Worm (Caenorhabditis elegans) whole organism, young adult: ENCODE measurements around the gene T05B4.12.

ENCODE experiments used
- B0019.2 ChIP-seq: fragments of 200-800 bp; sonication (Bioruptor generic); conservative IDR thresholded peaks from 2 replicates; pipeline ENCODE4 v1.3.6; 2022; ENCODE audit warnings: missing genetic modification reagents, missing genetic modification characterization, missing compliant biosample characterization
- C06A6.2 ChIP-seq: fragments of 200-800 bp; sonication (Bioruptor generic); conservative IDR thresholded peaks from 2 replicates; pipeline ENCODE4 v1.3.6; 2022; ENCODE audit warnings: missing genetic modification characterization, missing compliant biosample characterization
- F39B2.1 ChIP-seq: fragments of 200-800 bp; sonication (Bioruptor generic); IDR thresholded peaks from 2 replicates; pipeline ENCODE4 v1.3.6; 2022; ENCODE audit warnings: missing genetic modification reagents, missing genetic modification characterization, missing compliant biosample characterization
- K12H6.12 ChIP-seq: fragments of 200-800 bp; sonication (Bioruptor generic); optimal IDR thresholded peaks from 2 replicates; lab custom pipeline; 2018; ENCODE audit warnings: mild to moderate bottlenecking, missing genetic modification characterization, missing compliant biosample characterization
- T07F8.4 ChIP-seq: sonication (generic microtip); optimal IDR thresholded peaks from 2 replicates; lab custom pipeline; 2016; ENCODE audit warnings: mild to moderate bottlenecking, missing genetic modification characterization, moderate library complexity, missing compliant biosample characterization
- athp-1 ChIP-seq: sonication (generic microtip); optimal IDR thresholded peaks from 2 replicates; lab custom pipeline; 2017; ENCODE audit warnings: mild to moderate bottlenecking, missing genetic modification characterization, missing compliant biosample characterization
- chd-7 ChIP-seq: sonication (generic microtip); optimal IDR thresholded peaks from 2 replicates; lab custom pipeline; 2016; ENCODE audit warnings: mild to moderate bottlenecking, missing genetic modification characterization, moderate library complexity, missing compliant biosample characterization
- egl-18 ChIP-seq: fragments of 200-800 bp; sonication (Bioruptor generic); IDR thresholded peaks from 2 replicates; pipeline ENCODE4 v1.3.6; 2022; ENCODE audit warnings: missing genetic modification reagents, missing genetic modification characterization, missing compliant biosample characterization
- egl-44 ChIP-seq: fragments of 200-800 bp; sonication (Bioruptor generic); IDR thresholded peaks from 2 replicates; pipeline ENCODE4 v1.3.6; 2022; ENCODE audit warnings: missing genetic modification reagents, missing genetic modification characterization, missing compliant biosample characterization
- egrh-3 ChIP-seq: fragments of 200-800 bp; sonication (Bioruptor generic); IDR thresholded peaks from 2 replicates; pipeline ENCODE4 v1.3.6; 2022; ENCODE audit warnings: missing genetic modification reagents, missing genetic modification characterization, missing compliant biosample characterization
- gei-17 ChIP-seq: fragments of 200-800 bp; sonication (Bioruptor generic); optimal IDR thresholded peaks from 2 replicates; lab custom pipeline; 2018; ENCODE audit warnings: mild to moderate bottlenecking, missing genetic modification characterization, missing compliant biosample characterization
- let-526 ChIP-seq: fragments of 200-800 bp; sonication (Bioruptor generic); IDR thresholded peaks from 2 replicates; pipeline ENCODE4 v1.3.6; 2022; ENCODE audit warnings: missing genetic modification reagents, missing genetic modification characterization, missing compliant biosample characterization
- lin-26 ChIP-seq: fragments of 200-800 bp; sonication (Bioruptor generic); IDR thresholded peaks from 2 replicates; pipeline ENCODE4 v1.3.6; 2022; ENCODE audit warnings: missing genetic modification reagents, missing genetic modification characterization, missing compliant biosample characterization
- lsy-27 ChIP-seq: sonication (generic microtip); optimal IDR thresholded peaks from 2 replicates; lab custom pipeline; 2017; ENCODE audit warnings: missing genetic modification characterization, mild to moderate bottlenecking, missing compliant biosample characterization, antibody characterized with exemption, missing genotype, borderline replicate concordance; ENCODE audit not compliant: insufficient read depth
- nfya-2 ChIP-seq: fragments of 200-800 bp; sonication (Bioruptor generic); IDR thresholded peaks from 2 replicates; pipeline ENCODE4 v1.3.6; 2022; ENCODE audit warnings: missing genetic modification reagents, missing genetic modification characterization, missing compliant biosample characterization
- nhr-120 ChIP-seq: fragments of 200-800 bp; sonication (Bioruptor generic); IDR thresholded peaks from 2 replicates; pipeline ENCODE4 v1.3.6; 2022; ENCODE audit warnings: missing genetic modification characterization, missing compliant biosample characterization
- rpc-1 ChIP-seq, 2 experiments: fragments of 150-350 bp in 1 of 2; sonication (generic microtip) in 1 of 2; optimal IDR thresholded peaks; 2 replicates each; lab custom pipeline; 2014 to 2018; ENCODE audit warnings: missing biosample characterization in 1 of 2, missing genetic modification characterization in 1 of 2, missing genetic modification reagents in 1 of 2, missing genotype in 1 of 2
- snpc-4 ChIP-seq, 5 experiments: fragments of 150-350 bp in 1 of 5; sonication (generic microtip) in 4 of 5; optimal IDR thresholded peaks; 2 replicates each; lab custom pipeline; 2014 to 2018; ENCODE audit warnings: missing genetic modification characterization in 5 of 5, missing biosample characterization in 3 of 5, antibody characterized with exemption in 2 of 5, mild to moderate bottlenecking in 2 of 5, missing compliant biosample characterization in 2 of 5, missing genotype in 2 of 5, moderate library complexity in 2 of 5, missing genetic modification reagents in 1 of 5
- ztf-26 ChIP-seq: sonication (generic microtip); optimal IDR thresholded peaks from 2 replicates; lab custom pipeline; 2017; ENCODE audit warnings: missing genetic modification characterization, missing compliant biosample characterization
- ztf-28 ChIP-seq: fragments of 200-800 bp; sonication (Bioruptor generic); IDR thresholded peaks from 2 replicates; pipeline ENCODE4 v1.3.6; 2022; ENCODE audit warnings: missing genetic modification reagents, missing genetic modification characterization, missing compliant biosample characterization

Gene T05B4.12

ce11 chrV:4081283-4081682, 44.6 kb downstream of the T05B4.12 start, which contains the start of gene srh-211 (continued):
- no peak for TF ChIP-seq lsy-27 (tag; lab: Kevin White, UChicago)
- TF ChIP-seq let-526 (GFP tag; lab: Robert Waterston, UW) = no peak
- TF ChIP-seq lin-26 (GFP tag; lab: Robert Waterston, UW) = no peak

ce11 chrV:4080546-4080945, 45.3 kb downstream of the T05B4.12 start:
- TF ChIP-seq rpc-1 (optimal IDR thresholded peaks at IDR 0.05; lab: Kevin White, UChicago) = no peak
- no peak for TF ChIP-seq rpc-1 (tag; optimal IDR thresholded peaks at IDR 0.05; lab: Kevin White, UChicago)
- TF ChIP-seq gei-17 (GFP tag; lab: Kevin White, UChicago) = no peak
- TF ChIP-seq snpc-4 (GFP tag; optimal IDR thresholded peaks at IDR 0.05; lab: Kevin White, UChicago) = no peak
- no peak for TF ChIP-seq snpc-4 (tag; optimal IDR thresholded peaks at IDR 0.05; lab: Kevin White, UChicago)
- no peak for TF ChIP-seq nhr-120 (GFP tag; lab: Robert Waterston, UW)
- TF ChIP-seq ztf-26 (tag; lab: Kevin White, UChicago) = no peak
- no peak for TF ChIP-seq C06A6.2 (GFP tag; lab: Robert Waterston, UW)
- TF ChIP-seq egl-44 = no peak
- no peak for TF ChIP-seq egrh-3
- no peak for TF ChIP-seq lin-26 (GFP tag; lab: Robert Waterston, UW)
- no peak for TF ChIP-seq athp-1 (tag; lab: Kevin White, UChicago)
- TF ChIP-seq F39B2.1 (GFP tag; lab: Robert Waterston, UW) = no peak
- TF ChIP-seq chd-7 = no peak
- no peak for TF ChIP-seq K12H6.12

ce11 chrV:4073455-4073854, 52.4 kb downstream of the T05B4.12 start, which contains the start of gene otpl-2:
Gene otpl-2 (plus strand): TSS chrV:4073755.
- TF ChIP-seq nfya-2 (GFP tag; lab: Robert Waterston, UW) = no peak
- no peak for TF ChIP-seq ztf-28 (GFP tag; lab: Robert Waterston, UW)
- TF ChIP-seq T07F8.4 (tag; lab: Kevin White, UChicago) = no peak
- TF ChIP-seq egl-18 (GFP tag; lab: Robert Waterston, UW) = no peak
- no peak for TF ChIP-seq B0019.2 (GFP tag; lab: Robert Waterston, UW)
- TF ChIP-seq, all 124 proteins: peak for 0
